Worm (Caenorhabditis elegans): Measurements from ENCODE around the gene fzy-1.

Gene fzy-1

ce11 chrII:5544145-5544515 lies 43.6 kb downstream of the fzy-1 start:
- no peak for TF ChIP-seq W03F9.2 (tag; optimal IDR thresholded peaks at IDR 0.05)
- no peak for TF ChIP-seq dao-5 (tag; optimal IDR thresholded peaks at IDR 0.05)
- no peak for TF ChIP-seq him-1 (tag; optimal IDR thresholded peaks at IDR 0.05)

- TF ChIP-seq W03F9.2 (tag; optimal IDR thresholded peaks at IDR 0.05) (no peak), him-1 (tag; optimal IDR thresholded peaks at IDR 0.05) (no peak), dao-5 (tag; optimal IDR thresholded peaks at IDR 0.05) (no peak)
Observed at ce11 chrII:5544764-5545163, 44.2 kb downstream of the fzy-1 start, which contains the start of gene ins-13. Gene ins-13 (minus strand): TSS chrII:5544864.

ce11 chrII:5547442-5547894 lies 46.9 kb downstream of the fzy-1 start, which contains the start of gene acdh-2:
Gene acdh-2 (minus strand): TSS chrII:5547492.
- TF ChIP-seq W03F9.2 (tag; optimal IDR thresholded peaks at IDR 0.05) (no peak), dao-5 (tag; optimal IDR thresholded peaks at IDR 0.05) (no peak), him-1 (tag; optimal IDR thresholded peaks at IDR 0.05) (no peak)

- TF ChIP-seq dao-5 (tag; optimal IDR thresholded peaks at IDR 0.05) (no peak), him-1 (tag; optimal IDR thresholded peaks at IDR 0.05) (no peak), W03F9.2 (tag; optimal IDR thresholded peaks at IDR 0.05) (no peak)
Observed at ce11 chrII:5549746-5550145, 49.2 kb downstream of the fzy-1 start, which contains the start of gene C17C3.6. Gene C17C3.6 (plus strand): TSS chrII:5550046.

ce11 chrII:5551517-5551916 lies 50.9 kb downstream of the fzy-1 start, which contains the start of gene C17C3.5:
Gene C17C3.5 (plus strand): TSS chrII:5551817.
- TF ChIP-seq him-1 (tag; optimal IDR thresholded peaks at IDR 0.05) (no peak), dao-5 (tag; optimal IDR thresholded peaks at IDR 0.05) (no peak), W03F9.2 (tag; optimal IDR thresholded peaks at IDR 0.05) (no peak)
